Worm (Caenorhabditis elegans) whole organism, L3 larva: ENCODE measurements around the gene K09A11.1.

Source experiments
- R02D3.7 ChIP-seq: fragments of 150-350 bp; optimal IDR thresholded peaks from 2 replicates; lab custom pipeline; 2014; ENCODE audit warnings: missing biosample characterization, missing genetic modification characterization
- aly-2 ChIP-seq: fragments of 150-350 bp; optimal IDR thresholded peaks from 2 replicates; lab custom pipeline; 2014; ENCODE audit warnings: missing biosample characterization, missing genetic modification characterization
- ama-1 ChIP-seq: fragments of 150-350 bp; optimal IDR thresholded peaks from 2 replicates; lab custom pipeline; 2018
- ceh-28 ChIP-seq: fragments of 150-350 bp; optimal IDR thresholded peaks from 2 replicates; lab custom pipeline; 2014; ENCODE audit warnings: missing biosample characterization, missing genetic modification reagents, missing genetic modification characterization
- ceh-82 ChIP-seq: fragments of 150-350 bp; optimal IDR thresholded peaks from 2 replicates; lab custom pipeline; 2014; ENCODE audit warnings: missing biosample characterization, missing genetic modification characterization
- egl-27 ChIP-seq: sonication (generic microtip); optimal IDR thresholded peaks from 4 replicates; lab custom pipeline; 2017; ENCODE audit warnings: missing biosample characterization, missing genetic modification reagents, missing genetic modification characterization
- egl-5 ChIP-seq: fragments of 150-350 bp; optimal IDR thresholded peaks from 2 replicates; lab custom pipeline; 2017; ENCODE audit warnings: missing biosample characterization, missing genetic modification reagents, missing genetic modification characterization, inconsistent platforms
- elt-1 ChIP-seq: fragments of 150-350 bp; optimal IDR thresholded peaks from 2 replicates; lab custom pipeline; 2014; ENCODE audit warnings: missing biosample characterization, missing genetic modification characterization
- elt-2 ChIP-seq: sonication (generic microtip); optimal IDR thresholded peaks from 2 replicates; lab custom pipeline; 2016; ENCODE audit warnings: missing genetic modification reagents, mild to moderate bottlenecking, missing genetic modification characterization, missing compliant biosample characterization
- fos-1 ChIP-seq: fragments of 150-350 bp; optimal IDR thresholded peaks from 2 replicates; lab custom pipeline; 2014; ENCODE audit warnings: missing biosample characterization, missing genetic modification characterization
- hmg-11 ChIP-seq: sonication (generic microtip); optimal IDR thresholded peaks from 2 replicates; lab custom pipeline; 2016; ENCODE audit warnings: missing genetic modification characterization, missing compliant biosample characterization
- jun-1 ChIP-seq: fragments of 150-350 bp; optimal IDR thresholded peaks from 2 replicates; lab custom pipeline; 2014; ENCODE audit warnings: missing biosample characterization, missing genetic modification reagents, missing genetic modification characterization
- lin-39 ChIP-seq: fragments of 150-350 bp; optimal IDR thresholded peaks from 2 replicates; lab custom pipeline; 2018; ENCODE audit warnings: missing biosample characterization, missing genetic modification reagents, missing genetic modification characterization
- lsy-12 ChIP-seq: sonication (generic microtip); optimal IDR thresholded peaks from 2 replicates; lab custom pipeline; 2016; ENCODE audit warnings: mild to moderate bottlenecking, missing genetic modification characterization, missing compliant biosample characterization
- mdl-1 ChIP-seq: fragments of 150-350 bp; optimal IDR thresholded peaks from 2 replicates; lab custom pipeline; 2014; ENCODE audit warnings: missing biosample characterization, missing genetic modification characterization
- mml-1 ChIP-seq: fragments of 150-350 bp; sonication (generic microtip); optimal IDR thresholded peaks from 3 replicates; lab custom pipeline; 2014; ENCODE audit warnings: missing biosample characterization, missing genetic modification characterization
- nfya-1 ChIP-seq: sonication (generic microtip); optimal IDR thresholded peaks from 2 replicates; lab custom pipeline; 2017; ENCODE audit warnings: missing genetic modification characterization, mild to moderate bottlenecking, missing compliant biosample characterization, antibody characterized with exemption, moderate library complexity; ENCODE audit not compliant: insufficient read depth
- nhr-12 ChIP-seq: fragments of 150-350 bp; optimal IDR thresholded peaks from 2 replicates; lab custom pipeline; 2014; ENCODE audit warnings: missing biosample characterization, missing genetic modification characterization
- nhr-23 ChIP-seq: fragments of 150-350 bp; optimal IDR thresholded peaks from 2 replicates; lab custom pipeline; 2014; ENCODE audit warnings: missing biosample characterization, missing genetic modification reagents, missing genetic modification characterization
- nhr-25 ChIP-seq: sonication (generic microtip); optimal IDR thresholded peaks from 2 replicates; lab custom pipeline; 2017; ENCODE audit warnings: missing biosample characterization, missing genetic modification characterization
- nhr-28 ChIP-seq: fragments of 150-350 bp; optimal IDR thresholded peaks from 2 replicates; lab custom pipeline; 2014; ENCODE audit warnings: missing biosample characterization, missing genetic modification characterization
- nhr-43 ChIP-seq: sonication (generic microtip); optimal IDR thresholded peaks from 2 replicates; lab custom pipeline; 2016; ENCODE audit warnings: mild to moderate bottlenecking, missing genetic modification characterization, missing compliant biosample characterization; ENCODE audit not compliant: poor library complexity, severe bottlenecking
- pha-4 ChIP-seq: fragments of 150-350 bp; optimal IDR thresholded peaks from 2 replicates; lab custom pipeline; 2014; ENCODE audit warnings: missing biosample characterization, missing genetic modification reagents, missing genetic modification characterization
- pqm-1 ChIP-seq: fragments of 150-350 bp; optimal IDR thresholded peaks from 2 replicates; lab custom pipeline; 2017; ENCODE audit warnings: missing biosample characterization, missing genetic modification characterization, inconsistent platforms
- sea-2 ChIP-seq: fragments of 150-350 bp; sonication (generic microtip); optimal IDR thresholded peaks from 4 replicates; lab custom pipeline; 2014; ENCODE audit warnings: missing biosample characterization, missing genetic modification reagents, missing genetic modification characterization
- snpc-4 ChIP-seq: fragments of 150-350 bp; optimal IDR thresholded peaks from 2 replicates; lab custom pipeline; 2014; ENCODE audit warnings: missing biosample characterization, missing genetic modification characterization
- tbx-2 ChIP-seq: sonication (generic microtip); optimal IDR thresholded peaks from 2 replicates; lab custom pipeline; 2016; ENCODE audit warnings: mild to moderate bottlenecking, missing genetic modification characterization, missing compliant biosample characterization
- unc-39 ChIP-seq: sonication (generic microtip); optimal IDR thresholded peaks from 4 replicates; lab custom pipeline; 2017; ENCODE audit warnings: missing biosample characterization, missing genetic modification characterization
- zag-1 ChIP-seq: fragments of 150-350 bp; optimal IDR thresholded peaks from 2 replicates; lab custom pipeline; 2014; ENCODE audit warnings: missing biosample characterization, missing genetic modification characterization
- ztf-4 ChIP-seq: fragments of 150-350 bp; optimal IDR thresholded peaks from 2 replicates; lab custom pipeline; 2014; ENCODE audit warnings: missing biosample characterization, missing genetic modification characterization

Gene K09A11.1

ce11 chrX:13250163-13250562 is 12.1 kb upstream of the K09A11.1 start:
- TF ChIP-seq nhr-25 (tag; lab: Kevin White, UChicago): peak; percentile 82
- TF ChIP-seq zag-1 (tag; lab: Kevin White, UChicago): no peak
- TF ChIP-seq R02D3.7: no peak
- peak; percentile 5 for TF ChIP-seq snpc-4 (tag; lab: Kevin White, UChicago)
- peak; percentile 36 for TF ChIP-seq fos-1 (tag; lab: Kevin White, UChicago)
- peak; percentile 92 for TF ChIP-seq pha-4
- TF ChIP-seq nfya-1 (tag; lab: Kevin White, UChicago): peak; percentile 34
- no peak for TF ChIP-seq unc-39
- TF ChIP-seq pqm-1: peak; percentile 80
- peak; percentile 72 for TF ChIP-seq nhr-23 (tag; lab: Kevin White, UChicago)
- TF ChIP-seq nhr-43 (tag; lab: Kevin White, UChicago): peak; percentile 55
- TF ChIP-seq elt-2: peak; percentile 79
- TF ChIP-seq mdl-1: peak; percentile 56
- TF ChIP-seq hmg-11 (tag; lab: Kevin White, UChicago): no peak
- TF ChIP-seq jun-1 (tag; lab: Kevin White, UChicago): no peak

- TF ChIP-seq nhr-43 (tag; lab: Kevin White, UChicago) (peak; percentile 44), lin-39 (tag; lab: Kevin White, UChicago) (peak; percentile 77), fos-1 (tag; lab: Kevin White, UChicago) (no peak), nhr-28 (tag; lab: Kevin White, UChicago) (no peak), sea-2 (GFP tag; lab: Kevin White, UChicago) (no peak), elt-2 (peak; percentile 41), snpc-4 (tag; lab: Kevin White, UChicago) (peak; percentile 53), egl-27 (peak; percentile 19), ceh-82 (tag; lab: Kevin White, UChicago) (no peak), elt-1 (peak; percentile 82), nhr-23 (tag; lab: Kevin White, UChicago) (peak; percentile 71), ceh-28 (tag; lab: Kevin White, UChicago) (no peak), egl-5 (peak; percentile 44), tbx-2 (tag; lab: Kevin White, UChicago) (peak; percentile 42), pqm-1 (peak; percentile 0), hmg-11 (tag; lab: Kevin White, UChicago) (peak; percentile 55), ama-1 (lab: Kevin White, UChicago) (peak; percentile 54), mdl-1 (peak; percentile 87), nhr-25 (tag; lab: Kevin White, UChicago) (peak; percentile 88), ztf-4 (tag; lab: Kevin White, UChicago) (peak; percentile 10), pha-4 (peak; percentile 89), nfya-1 (tag; lab: Kevin White, UChicago) (peak; percentile 71), lsy-12 (tag; lab: Kevin White, UChicago) (peak; percentile 25), mml-1 (no peak), jun-1 (tag; lab: Kevin White, UChicago) (peak; percentile 12)
Observed at ce11 chrX:13251354-13251843, 10.9 kb upstream of the K09A11.1 start.

ce11 chrX:13251914-13252434 is 10.3 kb upstream of the K09A11.1 start, which contains the start of gene nhr-32:
Gene nhr-32, plus strand, starts transcription at chrX:13251964.
- TF ChIP-seq nhr-43 (tag; lab: Kevin White, UChicago) (peak; percentile 14), mml-1 (no peak)
- TF ChIP-seq, all 47 proteins: peak for 1

ce11 chrX:13257577-13257976 is 4.7 kb upstream of the K09A11.1 start, which contains the start of gene K08H2.10:
Gene K08H2.10, plus strand, starts transcription at chrX:13257806.
- TF ChIP-seq jun-1 (tag; lab: Kevin White, UChicago) (peak; percentile 43), elt-2 (peak; percentile 97), aly-2 (tag; lab: Kevin White, UChicago) (no peak), pqm-1 (peak; percentile 45), nhr-12 (tag; lab: Kevin White, UChicago) (no peak)

ce11 chrX:13261037-13261592 is 1.2 kb upstream of the K09A11.1 start:
- peak; percentile 23 for TF ChIP-seq elt-2
- peak; percentile 21 for TF ChIP-seq pqm-1
